Worm (Caenorhabditis elegans) whole organism, late embryonic: ENCODE measurements around the gene F25B3.2.

Experiments
- C08G9.2 ChIP-seq: sonication (generic microtip); optimal IDR thresholded peaks from 2 replicates; lab custom pipeline; 2016; ENCODE audit warnings: mild to moderate bottlenecking, missing genetic modification characterization, moderate library complexity, missing compliant biosample characterization
- F13H6.1 ChIP-seq: sonication (generic microtip); optimal IDR thresholded peaks from 2 replicates; lab custom pipeline; 2016; ENCODE audit warnings: missing genetic modification characterization, missing compliant biosample characterization
- ama-1 ChIP-seq: fragments of 150-350 bp; optimal IDR thresholded peaks from 2 replicates; lab custom pipeline; 2014
- che-1 ChIP-seq: sonication (generic microtip); optimal IDR thresholded peaks from 2 replicates; lab custom pipeline; 2016; ENCODE audit warnings: mild to moderate bottlenecking, missing genetic modification characterization, missing compliant biosample characterization
- dmd-4 ChIP-seq: sonication (generic microtip); optimal IDR thresholded peaks from 2 replicates; lab custom pipeline; 2016; ENCODE audit warnings: borderline replicate concordance, missing genetic modification characterization, missing compliant biosample characterization
- fkh-10 ChIP-seq: fragments of 150-350 bp; optimal IDR thresholded peaks from 2 replicates; lab custom pipeline; 2014; ENCODE audit warnings: missing biosample characterization, missing genetic modification reagents, missing genetic modification characterization
- hlh-15 ChIP-seq: sonication (generic microtip); optimal IDR thresholded peaks from 2 replicates; lab custom pipeline; 2016; ENCODE audit warnings: missing genetic modification characterization, missing compliant biosample characterization
- pag-3 ChIP-seq: sonication (generic microtip); optimal IDR thresholded peaks from 2 replicates; lab custom pipeline; 2016; ENCODE audit warnings: missing compliant biosample characterization, missing genetic modification characterization, borderline replicate concordance
- pha-4 ChIP-seq: fragments of 150-350 bp; optimal IDR thresholded peaks from 2 replicates; lab custom pipeline; 2018; ENCODE audit warnings: missing biosample characterization, missing genetic modification reagents, missing genetic modification characterization
- pqm-1 ChIP-seq: sonication (generic microtip); optimal IDR thresholded peaks from 2 replicates; lab custom pipeline; 2016; ENCODE audit warnings: missing genetic modification characterization, missing compliant biosample characterization
- syd-9 ChIP-seq: sonication (generic microtip); optimal IDR thresholded peaks from 2 replicates; lab custom pipeline; 2016; ENCODE audit warnings: mild to moderate bottlenecking, missing genetic modification characterization, moderate library complexity, missing compliant biosample characterization
- ttx-3 ChIP-seq: sonication (generic microtip); optimal IDR thresholded peaks from 2 replicates; lab custom pipeline; 2016; ENCODE audit warnings: missing genetic modification reagents, missing genetic modification characterization, missing compliant biosample characterization

DNA sequence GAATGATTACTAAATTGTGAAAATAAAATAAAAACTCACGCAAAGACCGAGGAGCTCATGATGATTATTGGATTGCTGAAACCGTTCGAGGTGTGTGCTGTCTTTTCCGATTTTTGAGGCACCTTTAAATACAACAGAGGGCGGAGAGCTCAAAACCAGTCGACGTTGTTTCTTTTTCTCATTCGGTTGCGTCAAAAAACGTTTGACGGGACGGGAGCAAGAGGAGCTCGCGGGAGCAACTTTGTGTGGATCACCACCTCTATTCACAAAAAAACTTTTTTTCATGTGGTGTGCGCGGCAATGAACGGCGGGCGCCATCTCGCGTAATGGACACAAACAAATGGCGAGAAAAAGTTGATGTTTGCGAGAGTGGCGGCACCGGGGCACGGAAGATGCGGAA is 52.0 kb downstream of the F25B3.2 start, which contains the start of gene idpc-3:
- TF ChIP-seq F13H6.1 (tag; lab: Kevin White, UChicago) (no peak), ama-1 (lab: Kevin White, UChicago) (no peak), C08G9.2 (no peak), pha-4 (tag; lab: Kevin White, UChicago) (no peak), fkh-10 (GFP tag; lab: Kevin White, UChicago) (no peak), che-1 (tag; lab: Kevin White, UChicago) (no peak), syd-9 (tag; lab: Kevin White, UChicago) (no peak), pag-3 (no peak), dmd-4 (tag; lab: Kevin White, UChicago) (no peak), hlh-15 (no peak), pqm-1 (no peak), ttx-3 (no peak)
